Comparison of ENCODE assay signal across 1 worm cellular context in the genomic region with DNA sequence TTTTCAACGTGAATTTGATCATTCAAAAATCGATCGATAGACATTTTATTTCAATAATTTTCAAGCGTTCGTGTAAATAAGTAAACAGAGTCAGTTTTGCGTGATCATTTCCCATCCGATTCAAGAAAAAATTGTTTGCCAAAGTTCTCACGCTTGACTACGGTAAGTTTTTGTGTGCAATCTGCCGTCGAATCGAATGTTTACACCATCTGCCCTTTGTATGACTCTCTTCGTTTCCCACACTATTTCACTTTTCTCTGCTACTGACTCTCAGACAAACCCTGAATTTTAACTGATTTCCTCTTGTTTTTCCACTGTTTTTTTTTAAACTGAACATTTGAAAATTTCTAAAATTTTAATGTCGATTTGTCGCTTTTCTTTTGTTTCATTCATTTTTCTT.
TF ChIP-seq lines count a peak whose summit lies in the region.

No protein-coding gene starts in this region.

TF ChIP-seq in whole organism, L4 larva, 104 proteins besides CTCF, POLR2A, EP300 and RAD21 (continued from another document):
- TF ChIP-seq dve-1 (tag; optimal IDR thresholded peaks at IDR 0.05; lab: Kevin White, UChicago; ENCODE audit: insufficient read depth) (peak; percentile 59), tag-97 (GFP tag; IDR thresholded peaks at IDR 0.05; lab: Robert Waterston, UW) (no peak), D1046.2 (GFP tag; IDR thresholded peaks at IDR 0.05; lab: Robert Waterston, UW) (no peak), lin-13 (GFP tag; optimal IDR thresholded peaks at IDR 0.05; lab: Kevin White, UChicago) (peak; percentile 85), nhr-77 (tag; optimal IDR thresholded peaks at IDR 0.05; lab: Kevin White, UChicago) (peak; percentile 60), nhr-48 (tag; optimal IDR thresholded peaks at IDR 0.05; lab: Kevin White, UChicago) (peak; percentile 6), vab-7 (GFP tag; IDR thresholded peaks at IDR 0.05; lab: Robert Waterston, UW) (no peak), lin-15B (tag; optimal IDR thresholded peaks at IDR 0.05; lab: Kevin White, UChicago) (no peak), snpc-4 (tag; optimal IDR thresholded peaks at IDR 0.05; lab: Kevin White, UChicago) (no peak), dmd-6 (GFP tag; IDR thresholded peaks at IDR 0.05; lab: Robert Waterston, UW) (peak; percentile 69), egl-43 (GFP tag; IDR thresholded peaks at IDR 0.05; lab: Robert Waterston, UW) (peak; percentile 45; the same call in 1 of the 2 replicates), ceh-62 (tag; optimal IDR thresholded peaks at IDR 0.05; lab: Kevin White, UChicago) (no peak), Y48G9A.11 (GFP tag; IDR thresholded peaks at IDR 0.05; lab: Robert Waterston, UW) (0 out of 2 replicates have a peak, but pooled peaks have one; percentile 37), ceh-44 (GFP tag; IDR thresholded peaks at IDR 0.05; lab: Robert Waterston, UW) (no peak), ceh-82 (tag; optimal IDR thresholded peaks at IDR 0.05; lab: Kevin White, UChicago) (no peak), attf-4 (tag; optimal IDR thresholded peaks at IDR 0.05; lab: Kevin White, UChicago) (no peak), ZK337.2 (GFP tag; IDR thresholded peaks at IDR 0.05; lab: Robert Waterston, UW) (no peak), arid-1 (GFP tag; conservative IDR thresholded peaks at IDR 0.05; lab: Robert Waterston, UW) (0 out of 2 replicates have a peak, but pooled peaks have one; percentile 39), ceh-20 (GFP tag; IDR thresholded peaks at IDR 0.05; lab: Robert Waterston, UW) (0 out of 2 replicates have a peak, but pooled peaks have one; percentile 33), dmd-9 (GFP tag; IDR thresholded peaks at IDR 0.05; lab: Robert Waterston, UW) (no peak), zip-2 (tag; optimal IDR thresholded peaks at IDR 0.05; lab: Kevin White, UChicago) (no peak), snpc-1.2 (GFP tag; IDR thresholded peaks at IDR 0.05; lab: Robert Waterston, UW) (no peak), nhr-111 (GFP tag; optimal IDR thresholded peaks at IDR 0.05; lab: Kevin White, UChicago) (no peak)
